Fruit fly (Drosophila melanogaster) Kc167 (cell line): ENCODE data around the gene msd5.

ENCODE experiments used
- Myc ChIP-seq: fragments of >200 bp; optimal IDR thresholded peaks from 2 replicates; lab custom pipeline; 2017; ENCODE audit warnings: missing external identifiers
- insv ChIP-seq: fragments of >200 bp; optimal IDR thresholded peaks from 3 replicates; lab custom pipeline; 2018; ENCODE audit warnings: missing external identifiers
- psq ChIP-seq: fragments of >200 bp; optimal IDR thresholded peaks from 2 replicates; lab custom pipeline; 2017; ENCODE audit warnings: missing external identifiers
- ttk ChIP-seq: sonication (Bioruptor generic); optimal IDR thresholded peaks from 2 replicates; lab custom pipeline; 2017; ENCODE audit warnings: missing external identifiers

- TF ChIP-seq Myc (lab: Kevin White, UChicago) (no peak), ttk (lab: Kevin White, UChicago) (no peak), psq (peak; percentile 31), insv (lab: Kevin White, UChicago) (no peak)
Observed at dm6 chr3L:1350924-1351215, 17.9 kb upstream of the msd5 start, which contains the start of gene CG9166.
